Fruit fly (Drosophila melanogaster): ENCODE data around the gene CG31301.

Gene CG31301

dm6 chr3R:15363608-15364007 lies 17.6 kb downstream of the CG31301 start, which contains the start of gene CG6171:
CG6171 (minus strand) TSS chr3R:15363857.
- TF ChIP-seq br (GFP tag; optimal IDR thresholded peaks at IDR 0.05) (no peak), Jra (GFP tag; optimal IDR thresholded peaks at IDR 0.05) (no peak), rgr (GFP tag; optimal IDR thresholded peaks at IDR 0.05) (peak; percentile 36), usp (GFP tag; optimal IDR thresholded peaks at IDR 0.05) (no peak), h (GFP tag; optimal IDR thresholded peaks at IDR 0.05) (no peak), woc (GFP tag; optimal IDR thresholded peaks at IDR 0.05) (no peak), Sp1 (GFP tag; optimal IDR thresholded peaks at IDR 0.05) (no peak), lola (GFP tag; optimal IDR thresholded peaks at IDR 0.05) (peak; percentile 22), jim (GFP tag; optimal IDR thresholded peaks at IDR 0.05) (no peak), tai (GFP tag; optimal IDR thresholded peaks at IDR 0.05) (no peak), sv (GFP tag; optimal IDR thresholded peaks at IDR 0.05) (no peak), Abd-B (GFP tag; optimal IDR thresholded peaks at IDR 0.05) (no peak), Hr83 (GFP tag; optimal IDR thresholded peaks at IDR 0.05; ENCODE audit: poor library complexity, severe bottlenecking) (peak; percentile 23)

dm6 chr3R:15366839-15367238 lies 20.8 kb downstream of the CG31301 start:
- TF ChIP-seq ey (GFP tag; optimal IDR thresholded peaks at IDR 0.05) (peak; percentile 31), HLH106 (tag; optimal IDR thresholded peaks at IDR 0.05) (peak; percentile 48), Rel (GFP tag; optimal IDR thresholded peaks at IDR 0.05) (no peak), Rel (tag; optimal IDR thresholded peaks at IDR 0.05) (no peak), Sp1 (GFP tag; optimal IDR thresholded peaks at IDR 0.05) (peak; percentile 44), rgr (GFP tag; optimal IDR thresholded peaks at IDR 0.05) (peak; percentile 28), CG9705 (GFP tag; optimal IDR thresholded peaks at IDR 0.05) (no peak), sv (GFP tag; optimal IDR thresholded peaks at IDR 0.05) (no peak), OdsH (GFP tag; optimal IDR thresholded peaks at IDR 0.05) (peak; percentile 8), Hnf4 (GFP tag; optimal IDR thresholded peaks at IDR 0.05) (no peak), lola (GFP tag; optimal IDR thresholded peaks at IDR 0.05) (no peak), dsf (GFP tag; optimal IDR thresholded peaks at IDR 0.05; ENCODE audit: borderline replicate concordance) (no peak), woc (GFP tag; optimal IDR thresholded peaks at IDR 0.05) (no peak), N (GFP tag; optimal IDR thresholded peaks at IDR 0.05) (no peak), foxo (GFP tag; optimal IDR thresholded peaks at IDR 0.05) (peak in 1 of 2 experiments; percentile 63), Myc (optimal IDR thresholded peaks at IDR 0.05) (no peak)

dm6 chr3R:15367477-15367876 lies 21.5 kb downstream of the CG31301 start, which contains the start of gene CG34404:
CG34404 (minus strand) TSS chr3R:15367665.
- TF ChIP-seq foxo (GFP tag; optimal IDR thresholded peaks at IDR 0.05) (peak in 1 of 2 experiments; percentile 39), rgr (GFP tag; optimal IDR thresholded peaks at IDR 0.05) (peak; percentile 8), Sp1 (GFP tag; optimal IDR thresholded peaks at IDR 0.05) (no peak)

- no peak for TF ChIP-seq GATAd (GFP tag; optimal IDR thresholded peaks at IDR 0.05)
- no peak for TF ChIP-seq fru (GFP tag; optimal IDR thresholded peaks at IDR 0.05)
- no peak for TF ChIP-seq dl (GFP tag; optimal IDR thresholded peaks at IDR 0.05; ENCODE audit: insufficient read depth in 1 of 2, partially characterized antibody in 2 of 2)
- no peak for TF ChIP-seq CG32264 (GFP tag; optimal IDR thresholded peaks at IDR 0.05)
- no peak for TF ChIP-seq HLH106 (tag; optimal IDR thresholded peaks at IDR 0.05)
- TF ChIP-seq ey (GFP tag; optimal IDR thresholded peaks at IDR 0.05) = no peak
- no peak for TF ChIP-seq Rel (GFP tag; optimal IDR thresholded peaks at IDR 0.05)
- TF ChIP-seq Rel (tag; optimal IDR thresholded peaks at IDR 0.05) = no peak
- TF ChIP-seq Jra (GFP tag; optimal IDR thresholded peaks at IDR 0.05) = no peak
- no peak for TF ChIP-seq Hnf4 (GFP tag; optimal IDR thresholded peaks at IDR 0.05)
- no peak for TF ChIP-seq N (GFP tag; optimal IDR thresholded peaks at IDR 0.05)
- TF ChIP-seq Sp1 (GFP tag; optimal IDR thresholded peaks at IDR 0.05) = no peak
- no peak for TF ChIP-seq Dif (GFP tag; optimal IDR thresholded peaks at IDR 0.05; ENCODE audit: partially characterized antibody)
- TF ChIP-seq rgr (GFP tag; optimal IDR thresholded peaks at IDR 0.05) = no peak
- no peak for TF ChIP-seq foxo (GFP tag; optimal IDR thresholded peaks at IDR 0.05)
- no peak for TF ChIP-seq dsf (GFP tag; optimal IDR thresholded peaks at IDR 0.05; ENCODE audit: borderline replicate concordance)
- TF ChIP-seq h (GFP tag; optimal IDR thresholded peaks at IDR 0.05) = no peak
- no peak for TF ChIP-seq usp (GFP tag; optimal IDR thresholded peaks at IDR 0.05)
- TF ChIP-seq OdsH (GFP tag; optimal IDR thresholded peaks at IDR 0.05) = no peak
- TF ChIP-seq CrebA (GFP tag; optimal IDR thresholded peaks at IDR 0.05; ENCODE audit: borderline replicate concordance) = no peak
Observed at dm6 chr3R:15369742-15370141, 23.7 kb downstream of the CG31301 start, which contains the start of gene CG14868. CG14868 (minus strand) TSS chr3R:15369945.

dm6 chr3R:15371833-15372232 lies 25.8 kb downstream of the CG31301 start, which contains the start of the genes Ccm3 and CG6136:
Ccm3 (plus strand) TSS chr3R:15371957.
CG6136 (minus strand) TSS chr3R:15372212.
- TF ChIP-seq Vsx2 (GFP tag; optimal IDR thresholded peaks at IDR 0.05; ENCODE audit: partially characterized antibody) (no peak), CG32264 (GFP tag; optimal IDR thresholded peaks at IDR 0.05) (no peak), N (GFP tag; optimal IDR thresholded peaks at IDR 0.05) (no peak), dmrt93B (GFP tag; optimal IDR thresholded peaks at IDR 0.05) (no peak), rgr (GFP tag; optimal IDR thresholded peaks at IDR 0.05) (peak; percentile 68), tai (GFP tag; optimal IDR thresholded peaks at IDR 0.05) (no peak), ey (GFP tag; optimal IDR thresholded peaks at IDR 0.05) (peak; percentile 5), Jra (GFP tag; optimal IDR thresholded peaks at IDR 0.05) (no peak), sage (GFP tag; optimal IDR thresholded peaks at IDR 0.05) (no peak), jim (GFP tag; optimal IDR thresholded peaks at IDR 0.05) (no peak), HLH106 (tag; optimal IDR thresholded peaks at IDR 0.05) (peak; percentile 44), Mio (GFP tag; optimal IDR thresholded peaks at IDR 0.05) (peak; percentile 4), CrebA (GFP tag; optimal IDR thresholded peaks at IDR 0.05; ENCODE audit: borderline replicate concordance) (no peak), br (GFP tag; optimal IDR thresholded peaks at IDR 0.05) (peak; percentile 71), GATAd (GFP tag; optimal IDR thresholded peaks at IDR 0.05) (no peak), OdsH (GFP tag; optimal IDR thresholded peaks at IDR 0.05) (peak; percentile 36), Sp1 (GFP tag; optimal IDR thresholded peaks at IDR 0.05) (peak; percentile 54), Myc (optimal IDR thresholded peaks at IDR 0.05) (no peak), pan (optimal IDR thresholded peaks at IDR 0.05) (no peak), foxo (GFP tag; optimal IDR thresholded peaks at IDR 0.05) (peak in 1 of 2 experiments; percentile 48), woc (GFP tag; optimal IDR thresholded peaks at IDR 0.05) (no peak), Hr78 (GFP tag; optimal IDR thresholded peaks at IDR 0.05) (no peak), CG9705 (GFP tag; optimal IDR thresholded peaks at IDR 0.05) (peak; percentile 20), lola (GFP tag; optimal IDR thresholded peaks at IDR 0.05) (no peak), dl (GFP tag; optimal IDR thresholded peaks at IDR 0.05; ENCODE audit: insufficient read depth in 1 of 2, partially characterized antibody in 2 of 2) (no peak), Dif (GFP tag; optimal IDR thresholded peaks at IDR 0.05; ENCODE audit: partially characterized antibody) (no peak), Hr83 (GFP tag; optimal IDR thresholded peaks at IDR 0.05; ENCODE audit: poor library complexity, severe bottlenecking) (peak; percentile 81)

All from whole organism, wandering third instar larva.